Fruit fly (Drosophila melanogaster): Measurements from ENCODE around the gene CG33700.

CG33700 gene

DNA sequence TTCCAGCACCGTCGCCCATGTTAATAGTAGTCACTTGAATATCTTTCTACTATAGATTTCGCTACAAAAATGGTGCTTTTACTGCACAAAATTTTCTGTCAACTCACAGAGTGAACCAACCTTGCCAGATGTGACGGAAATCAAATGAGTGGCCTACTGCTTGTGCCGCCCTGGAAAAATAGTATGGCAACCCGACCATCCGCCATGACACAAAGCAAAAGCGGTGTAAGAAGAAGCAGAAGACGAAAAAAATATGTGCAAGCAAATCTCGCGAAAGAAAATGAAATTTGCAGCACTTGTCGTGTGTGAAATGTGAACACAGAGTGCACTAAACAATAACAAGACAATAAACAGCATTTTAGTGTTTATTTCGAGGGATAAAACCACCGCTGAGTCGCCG lies 48.5 kb downstream of the CG33700 start, which contains the start of the genes Uch-L5 and Jarid2 (continued):
- TF ChIP-seq Vsx1 (GFP tag; optimal IDR thresholded peaks at IDR 0.05) (no peak), Trl (optimal IDR thresholded peaks at IDR 0.05) (no peak), Trl (GFP tag; optimal IDR thresholded peaks at IDR 0.05) (peak; percentile 66), CG6791 (GFP tag; IDR thresholded peaks at IDR 0.05; ENCODE audit: partially characterized antibody) (peak; percentile 38; the same call in 1 of the 3 replicates), phol (tag; optimal IDR thresholded peaks at IDR 0.05) (peak; percentile 100), ase (GFP tag; IDR thresholded peaks at IDR 0.05) (0 out of 3 replicates have a peak, but pooled peaks have one; percentile 11), jumu (GFP tag; optimal IDR thresholded peaks at IDR 0.05) (peak; percentile 82), trh (GFP tag; optimal IDR thresholded peaks at IDR 0.05) (no peak), Six4 (GFP tag; optimal IDR thresholded peaks at IDR 0.05) (no peak), CG7372 (GFP tag; IDR thresholded peaks at IDR 0.05) (no peak), pnt (GFP tag; optimal IDR thresholded peaks at IDR 0.05) (peak; percentile 57), CG5953 (GFP tag; IDR thresholded peaks at IDR 0.05) (no peak), CG11456 (GFP tag; IDR thresholded peaks at IDR 0.05) (peak; percentile 70; the same call in 2 of the 3 replicates), org-1 (GFP tag; optimal IDR thresholded peaks at IDR 0.05) (no peak), CG34376 (GFP tag; optimal IDR thresholded peaks at IDR 0.05) (peak; percentile 42), nau (GFP tag; optimal IDR thresholded peaks at IDR 0.05) (no peak), Antp (GFP tag; optimal IDR thresholded peaks at IDR 0.05) (peak; percentile 78), zfh1 (GFP tag; IDR thresholded peaks at IDR 0.05) (no peak), grau (tag; optimal IDR thresholded peaks at IDR 0.05) (peak; percentile 43), HLH4C (GFP tag; IDR thresholded peaks at IDR 0.05; ENCODE audit: partially characterized antibody) (no peak), CG8281 (tag; optimal IDR thresholded peaks at IDR 0.05) (no peak), gce (GFP tag; IDR thresholded peaks at IDR 0.05) (no peak), CG10543 (GFP tag; optimal IDR thresholded peaks at IDR 0.05) (peak; percentile 44), Atf-2 (GFP tag; optimal IDR thresholded peaks at IDR 0.05) (peak; percentile 9), CG12104 (GFP tag; optimal IDR thresholded peaks at IDR 0.05) (no peak), cas (GFP tag; IDR thresholded peaks at IDR 0.05) (no peak), CG15073 (GFP tag; optimal IDR thresholded peaks at IDR 0.05) (no peak), CG6272 (GFP tag; IDR thresholded peaks at IDR 0.05) (no peak), Deaf1 (tag; optimal IDR thresholded peaks at IDR 0.05) (peak; percentile 10), gsb (GFP tag; IDR thresholded peaks at IDR 0.05) (no peak), Sry-β (GFP tag; optimal IDR thresholded peaks at IDR 0.05) (peak; percentile 31), CG5245 (GFP tag; optimal IDR thresholded peaks at IDR 0.05) (peak; percentile 41), br (optimal IDR thresholded peaks at IDR 0.05) (no peak), stc (GFP tag; IDR thresholded peaks at IDR 0.05) (no peak), vvl (GFP tag; IDR thresholded peaks at IDR 0.05) (peak; percentile 55), CG10267 (tag; optimal IDR thresholded peaks at IDR 0.05) (peak; percentile 71), CG12299 (tag; optimal IDR thresholded peaks at IDR 0.05) (no peak), sna (GFP tag; IDR thresholded peaks at IDR 0.05; ENCODE audit: partially characterized antibody) (no peak), CG9817 (tag; optimal IDR thresholded peaks at IDR 0.05) (peak; percentile 21), CG10654 (GFP tag; optimal IDR thresholded peaks at IDR 0.05) (peak; percentile 57), CG7987 (GFP tag; optimal IDR thresholded peaks at IDR 0.05) (peak; percentile 72), CG13123 (GFP tag; optimal IDR thresholded peaks at IDR 0.05) (peak; percentile 41), sob (GFP tag; IDR thresholded peaks at IDR 0.05) (peak; percentile 55), pita (GFP tag; optimal IDR thresholded peaks at IDR 0.05) (no peak), CG3163 (GFP tag; optimal IDR thresholded peaks at IDR 0.05) (peak; percentile 40), CG7556 (GFP tag; optimal IDR thresholded peaks at IDR 0.05) (no peak), zfh2 (GFP tag; optimal IDR thresholded peaks at IDR 0.05) (peak; percentile 72), CG8924 (tag; optimal IDR thresholded peaks at IDR 0.05) (peak; percentile 58), CG18619 (GFP tag; optimal IDR thresholded peaks at IDR 0.05) (peak; percentile 6), CG15696 (tag; optimal IDR thresholded peaks at IDR 0.05) (no peak), toy (GFP tag; IDR thresholded peaks at IDR 0.05) (no peak), salm (tag; optimal IDR thresholded peaks at IDR 0.05) (no peak), ssp (GFP tag; IDR thresholded peaks at IDR 0.05) (no peak)

Data from whole organism, embryonic.